Worm (Caenorhabditis elegans) whole organism, early embryonic: ENCODE results near the gene K09C8.9.

Experiments
- B0310.2 ChIP-seq: sonication (generic microtip); optimal IDR thresholded peaks from 2 replicates; lab custom pipeline; 2016; ENCODE audit warnings: mild to moderate bottlenecking, missing genetic modification characterization, missing compliant biosample characterization
- F13C5.2 ChIP-seq: sonication (generic microtip); optimal IDR thresholded peaks from 2 replicates; lab custom pipeline; 2017; ENCODE audit warnings: mild to moderate bottlenecking, missing genetic modification characterization, inconsistent platforms, missing compliant biosample characterization
- aly-1 ChIP-seq: sonication (generic microtip); optimal IDR thresholded peaks from 2 replicates; lab custom pipeline; 2016; ENCODE audit warnings: missing genetic modification characterization, missing compliant biosample characterization
- ama-1 ChIP-seq: fragments of 150-350 bp; optimal IDR thresholded peaks from 2 replicates; lab custom pipeline; 2014
- ceh-13 ChIP-seq: fragments of 200-800 bp; sonication (Bioruptor generic); optimal IDR thresholded peaks from 2 replicates; lab custom pipeline; 2018; ENCODE audit warnings: mild to moderate bottlenecking, missing genetic modification characterization, missing compliant biosample characterization
- ceh-36 ChIP-seq: sonication (generic microtip); optimal IDR thresholded peaks from 2 replicates; lab custom pipeline; 2016; ENCODE audit warnings: missing genetic modification characterization, inconsistent platforms, missing compliant biosample characterization
- ets-7 ChIP-seq: sonication (generic microtip); optimal IDR thresholded peaks from 2 replicates; lab custom pipeline; 2016; ENCODE audit warnings: missing genotype, missing genetic modification characterization, missing compliant biosample characterization
- flt-1 ChIP-seq: fragments of 200-800 bp; sonication (Bioruptor generic); IDR thresholded peaks from 2 replicates; pipeline ENCODE4 v1.3.6; 2022; ENCODE audit warnings: missing genetic modification characterization, missing compliant biosample characterization
- hmbx-1 ChIP-seq: sonication (generic microtip); optimal IDR thresholded peaks from 2 replicates; lab custom pipeline; 2016; ENCODE audit warnings: mild to moderate bottlenecking, missing genetic modification characterization, missing compliant biosample characterization
- hmg-4 ChIP-seq: fragments of 200-800 bp; sonication (Bioruptor generic); optimal IDR thresholded peaks from 2 replicates; lab custom pipeline; 2018; ENCODE audit warnings: mild to moderate bottlenecking, missing genetic modification characterization, missing compliant biosample characterization
- hnd-1 ChIP-seq: sonication (generic microtip); optimal IDR thresholded peaks from 2 replicates; lab custom pipeline; 2016; ENCODE audit warnings: missing genetic modification characterization, missing compliant biosample characterization
- pes-1 ChIP-seq: fragments of 200-800 bp; sonication (Bioruptor generic); IDR thresholded peaks from 2 replicates; pipeline ENCODE4 v1.3.6; 2022; ENCODE audit warnings: missing genetic modification reagents, missing genetic modification characterization, missing compliant biosample characterization
- sea-1 ChIP-seq: fragments of 200-800 bp; sonication (Bioruptor generic); conservative IDR thresholded peaks from 2 replicates; pipeline ENCODE4 v1.3.6; 2022; ENCODE audit warnings: missing genetic modification characterization, missing compliant biosample characterization
- tbx-11 ChIP-seq: fragments of 200-800 bp; sonication (Bioruptor generic); IDR thresholded peaks from 2 replicates; pipeline ENCODE4 v1.3.6; 2022; ENCODE audit warnings: missing genetic modification characterization, missing compliant biosample characterization
- tbx-37 ChIP-seq: fragments of 200-800 bp; sonication (Bioruptor generic); conservative IDR thresholded peaks from 2 replicates; pipeline ENCODE4 v1.3.6; 2022; ENCODE audit warnings: missing genetic modification reagents, missing genetic modification characterization, missing compliant biosample characterization
- tra-4 ChIP-seq: sonication (generic microtip); optimal IDR thresholded peaks from 2 replicates; lab custom pipeline; 2017; ENCODE audit warnings: missing genetic modification characterization, missing compliant biosample characterization

The K09C8.9 gene

ce11 chrX:10932087-10932486 lies 35.5 kb downstream of the K09C8.9 start:
- TF ChIP-seq flt-1 (GFP tag; lab: Robert Waterston, UW) (no peak), hmg-4 (peak; percentile 18)

ce11 chrX:10928948-10929563 lies 38.5 kb downstream of the K09C8.9 start, which contains the start of gene dgn-1:
Gene dgn-1 (minus strand): TSS chrX:10928998.
- TF ChIP-seq ama-1 (lab: Kevin White, UChicago), result no peak
- no peak for TF ChIP-seq aly-1 (tag; lab: Kevin White, UChicago)
- TF ChIP-seq tbx-37 (GFP tag; lab: Robert Waterston, UW), result no peak
- TF ChIP-seq ets-7 (tag; lab: Kevin White, UChicago), result no peak
- no peak for TF ChIP-seq hmg-4
- TF ChIP-seq ceh-13 (GFP tag; lab: Kevin White, UChicago), result no peak
- TF ChIP-seq pes-1 (GFP tag; lab: Robert Waterston, UW), result no peak
- no peak for TF ChIP-seq B0310.2 (tag; lab: Kevin White, UChicago)
- TF ChIP-seq hnd-1 (tag; lab: Kevin White, UChicago), result no peak
- TF ChIP-seq sea-1 (GFP tag; lab: Robert Waterston, UW), result no peak

ce11 chrX:10927136-10927535 lies 40.5 kb downstream of the K09C8.9 start:
- TF ChIP-seq pes-1 (GFP tag; lab: Robert Waterston, UW) (no peak), flt-1 (GFP tag; lab: Robert Waterston, UW) (no peak), aly-1 (tag; lab: Kevin White, UChicago) (peak; percentile 30), tbx-37 (GFP tag; lab: Robert Waterston, UW) (no peak), hnd-1 (tag; lab: Kevin White, UChicago) (no peak)

ce11 chrX:10924031-10924430 lies 43.6 kb downstream of the K09C8.9 start:
- TF ChIP-seq hmbx-1 (tag; lab: Kevin White, UChicago), result no peak
- TF ChIP-seq tbx-37 (GFP tag; lab: Robert Waterston, UW), result no peak
- no peak for TF ChIP-seq pes-1 (GFP tag; lab: Robert Waterston, UW)
- TF ChIP-seq tra-4 (tag; lab: Kevin White, UChicago), result no peak
- TF ChIP-seq hmg-4, result no peak
- TF ChIP-seq ceh-13 (GFP tag; lab: Kevin White, UChicago), result no peak
- TF ChIP-seq tbx-11 (GFP tag; lab: Robert Waterston, UW), result no peak
- no peak for TF ChIP-seq sea-1 (GFP tag; lab: Robert Waterston, UW)
- no peak for TF ChIP-seq ama-1 (lab: Kevin White, UChicago)
- no peak for TF ChIP-seq flt-1 (GFP tag; lab: Robert Waterston, UW)
- TF ChIP-seq hnd-1 (tag; lab: Kevin White, UChicago), result no peak
- no peak for TF ChIP-seq F13C5.2 (tag; lab: Kevin White, UChicago)
- no peak for TF ChIP-seq ceh-36 (tag; lab: Kevin White, UChicago)

ce11 chrX:10919613-10920012 lies 48.0 kb downstream of the K09C8.9 start, which contains the start of gene nstp-9:
Gene nstp-9 (minus strand): TSS chrX:10919713.
- TF ChIP-seq aly-1 (tag; lab: Kevin White, UChicago), result no peak
- no peak for TF ChIP-seq ceh-36 (tag; lab: Kevin White, UChicago)
- TF ChIP-seq flt-1 (GFP tag; lab: Robert Waterston, UW), result no peak
- no peak for TF ChIP-seq hmbx-1 (tag; lab: Kevin White, UChicago)
- no peak for TF ChIP-seq ceh-13 (GFP tag; lab: Kevin White, UChicago)
- no peak for TF ChIP-seq tra-4 (tag; lab: Kevin White, UChicago)
- TF ChIP-seq B0310.2 (tag; lab: Kevin White, UChicago), result no peak
- TF ChIP-seq sea-1 (GFP tag; lab: Robert Waterston, UW), result no peak
